Worm (Caenorhabditis elegans) whole organism, L4/young adult: ENCODE measurements around the gene ech-6.

ENCODE experiments used
- W03F9.2 ChIP-seq: fragments of 150-350 bp; optimal IDR thresholded peaks from 2 replicates; lab custom pipeline; 2014; ENCODE audit warnings: missing biosample characterization, missing genetic modification characterization
- dao-5 ChIP-seq: sonication (generic microtip); optimal IDR thresholded peaks from 2 replicates; lab custom pipeline; 2016; ENCODE audit warnings: missing genotype, missing genetic modification characterization, moderate library complexity, missing compliant biosample characterization

DNA sequence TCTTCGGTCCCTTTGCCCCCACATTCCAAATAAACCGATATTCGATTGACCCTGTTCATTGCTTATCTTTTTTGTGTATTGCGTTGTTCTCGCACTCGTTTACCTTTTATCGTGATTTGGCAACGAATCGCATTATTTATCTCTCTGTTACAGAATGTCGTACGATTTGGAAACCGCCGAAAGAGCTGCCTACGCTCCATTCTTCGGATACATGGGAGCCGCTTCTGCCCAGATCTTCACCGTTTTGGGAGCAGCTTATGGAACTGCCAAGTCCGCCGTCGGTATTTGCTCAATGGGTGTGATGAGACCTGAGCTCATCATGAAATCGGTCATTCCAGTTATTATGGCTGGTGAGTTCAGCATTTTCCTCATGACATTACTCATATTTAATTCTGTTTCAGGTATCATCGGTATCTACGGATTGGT is 29.3 kb upstream of the ech-6 start, which contains the start of gene vha-2:
- TF ChIP-seq dao-5 (tag; lab: Kevin White, UChicago), result no peak
- TF ChIP-seq W03F9.2 (tag; lab: Kevin White, UChicago), result no peak
